Fruit fly (Drosophila melanogaster): ENCODE measurements around the gene CG18599.

DNA sequence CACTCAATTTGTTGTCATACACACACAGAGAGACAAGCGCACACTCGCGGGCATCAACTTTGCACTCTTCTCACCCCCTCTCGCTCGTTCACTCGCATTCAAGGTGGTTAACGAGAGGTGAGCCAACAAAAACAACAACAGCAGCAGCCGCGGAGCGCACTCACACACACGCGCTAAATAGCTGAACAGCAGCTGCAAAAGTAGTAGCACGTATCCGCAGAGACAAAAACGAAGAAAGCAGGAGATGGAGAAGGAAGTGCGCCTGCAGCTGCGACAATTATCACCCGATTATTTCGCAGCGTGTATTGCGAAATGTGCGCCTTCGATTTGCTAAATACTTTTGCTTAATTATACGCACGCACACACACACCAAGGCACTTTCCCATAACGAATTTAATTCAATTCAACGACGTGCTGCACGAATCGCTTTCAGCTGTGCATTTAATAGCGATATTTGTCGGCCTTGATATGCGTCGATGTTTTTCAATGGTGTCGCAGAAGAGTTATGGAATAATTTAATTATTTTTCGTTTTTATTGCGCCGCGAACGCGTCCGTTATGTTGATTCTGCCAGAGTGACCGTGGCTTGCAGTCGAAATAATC, 30.8 kb downstream of the CG18599 start:
- peak; percentile 41 for TF ChIP-seq ovo (GFP tag; optimal IDR thresholded peaks at IDR 0.05)
- peak; percentile 29 for TF ChIP-seq Hr96 (GFP tag; optimal IDR thresholded peaks at IDR 0.05)
- TF ChIP-seq Mnt (GFP tag; optimal IDR thresholded peaks at IDR 0.05): peak; percentile 78
- TF ChIP-seq tj (GFP tag; optimal IDR thresholded peaks at IDR 0.05): peak; percentile 6
- peak; percentile 54 for TF ChIP-seq CG7101 (tag; optimal IDR thresholded peaks at IDR 0.05)
- TF ChIP-seq Clk (GFP tag; optimal IDR thresholded peaks at IDR 0.05): no peak
- TF ChIP-seq CG7045 (GFP tag; optimal IDR thresholded peaks at IDR 0.05): peak; percentile 61

All from whole organism, adult.